Fruit fly (Drosophila melanogaster): ENCODE data around the gene CG17568.

CG17568 gene

DNA sequence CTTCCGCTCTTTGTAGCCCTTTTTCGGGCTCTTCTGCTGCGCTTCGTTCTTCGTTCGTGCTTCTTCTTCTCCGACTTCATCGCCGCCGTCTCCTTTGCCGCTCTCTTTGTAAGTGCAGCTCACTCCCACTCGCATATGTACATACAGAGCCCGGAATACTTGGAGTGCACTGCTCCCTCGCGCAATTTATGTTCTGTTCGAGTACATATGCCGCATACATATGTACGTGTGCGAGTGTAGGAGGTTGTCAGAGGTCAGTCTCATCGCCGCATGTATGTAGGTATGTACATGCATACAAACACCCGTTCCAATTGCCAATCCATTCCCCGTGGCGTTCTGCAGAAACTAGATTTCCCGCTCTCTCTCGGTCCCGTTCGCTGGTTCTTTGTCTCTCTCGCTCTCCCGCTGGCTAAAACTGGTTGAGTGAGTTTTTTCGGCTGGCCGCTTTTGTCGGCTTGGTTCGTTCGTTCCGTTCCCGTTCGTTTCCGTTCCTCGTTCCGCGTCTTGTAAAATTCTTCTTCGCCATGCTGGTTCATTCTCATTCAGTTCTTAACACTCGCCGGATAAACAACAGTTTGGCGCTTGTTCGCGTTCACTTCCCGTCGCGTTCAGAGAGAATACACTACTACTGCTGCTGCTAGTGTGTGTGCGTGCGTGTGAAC is 23.4 kb downstream of the CG17568 start (continued):
- TF ChIP-seq chif (GFP tag; optimal IDR thresholded peaks at IDR 0.05) (peak in 1 of 2 experiments; percentile 25), fd96Cb (tag; optimal IDR thresholded peaks at IDR 0.05) (no peak), unpg (GFP tag; optimal IDR thresholded peaks at IDR 0.05) (peak; percentile 38), zen (tag; optimal IDR thresholded peaks at IDR 0.05) (no peak), GATAe (GFP tag; conservative IDR thresholded peaks at IDR 0.05) (no peak), HmgZ (tag; optimal IDR thresholded peaks at IDR 0.05) (peak; percentile 55), Ets97D (GFP tag; optimal IDR thresholded peaks at IDR 0.05) (no peak), dm (GFP tag; optimal IDR thresholded peaks at IDR 0.05) (peak; percentile 83), BtbVII (GFP tag; optimal IDR thresholded peaks at IDR 0.05) (peak; percentile 44), CG12155 (GFP tag; optimal IDR thresholded peaks at IDR 0.05) (peak; percentile 60), NfI (GFP tag; optimal IDR thresholded peaks at IDR 0.05) (peak; percentile 49), ap (GFP tag; IDR thresholded peaks at IDR 0.05) (no peak), CG6813 (GFP tag; optimal IDR thresholded peaks at IDR 0.05) (no peak), CG8359 (GFP tag; optimal IDR thresholded peaks at IDR 0.05; ENCODE audit: borderline replicate concordance) (no peak), Hand (GFP tag; optimal IDR thresholded peaks at IDR 0.05) (peak; percentile 71), CG1832 (GFP tag; optimal IDR thresholded peaks at IDR 0.05) (peak; percentile 83), cad (GFP tag; optimal IDR thresholded peaks at IDR 0.05) (peak; percentile 36), fd64A (GFP tag; optimal IDR thresholded peaks at IDR 0.05) (no peak), dmrt11E (tag; optimal IDR thresholded peaks at IDR 0.05) (peak; percentile 15), CG34376 (GFP tag; optimal IDR thresholded peaks at IDR 0.05) (peak; percentile 85), CG8290 (GFP tag; optimal IDR thresholded peaks at IDR 0.05) (peak; percentile 32), CG8290 (tag; optimal IDR thresholded peaks at IDR 0.05) (peak; percentile 48 to 78), br (optimal IDR thresholded peaks at IDR 0.05) (no peak), CG13624 (GFP tag; optimal IDR thresholded peaks at IDR 0.05) (no peak), ci (GFP tag; IDR thresholded peaks at IDR 0.05) (no peak), luna (GFP tag; optimal IDR thresholded peaks at IDR 0.05) (no peak), dan (GFP tag; IDR thresholded peaks at IDR 0.05) (no peak), C15 (GFP tag; IDR thresholded peaks at IDR 0.05) (no peak), CG11456 (GFP tag; IDR thresholded peaks at IDR 0.05) (peak; percentile 28; the same call in 1 of the 3 replicates), fu2 (GFP tag; optimal IDR thresholded peaks at IDR 0.05) (no peak), insv (GFP tag; optimal IDR thresholded peaks at IDR 0.05) (peak in 1 of 2 experiments; percentile 64), twi (tag; optimal IDR thresholded peaks at IDR 0.05) (peak; percentile 39), bbx (GFP tag; IDR thresholded peaks at IDR 0.05; ENCODE audit: partially characterized antibody) (peak; percentile 54), CrebB (tag; optimal IDR thresholded peaks at IDR 0.05) (peak; percentile 23), sc (optimal IDR thresholded peaks at IDR 0.05) (no peak), sc (GFP tag; optimal IDR thresholded peaks at IDR 0.05) (no peak), knrl (GFP tag; IDR thresholded peaks at IDR 0.05; ENCODE audit: partially characterized antibody) (no peak; the same call in 2 of the 3 replicates), Atf3 (GFP tag; optimal IDR thresholded peaks at IDR 0.05) (no peak), bowl (GFP tag; IDR thresholded peaks at IDR 0.05) (no peak), CG6654 (GFP tag; optimal IDR thresholded peaks at IDR 0.05) (no peak), abd-A (tag; optimal IDR thresholded peaks at IDR 0.05) (peak; percentile 70), Side (GFP tag; optimal IDR thresholded peaks at IDR 0.05) (no peak), Ssrp (tag; optimal IDR thresholded peaks at IDR 0.05) (no peak), CG12299 (tag; optimal IDR thresholded peaks at IDR 0.05) (peak; percentile 46), CG12071 (GFP tag; optimal IDR thresholded peaks at IDR 0.05) (peak; percentile 53), ac (GFP tag; optimal IDR thresholded peaks at IDR 0.05) (no peak), CG16863 (GFP tag; optimal IDR thresholded peaks at IDR 0.05) (no peak), CG15601 (tag; optimal IDR thresholded peaks at IDR 0.05) (peak; percentile 5), CG17912 (GFP tag; optimal IDR thresholded peaks at IDR 0.05) (peak; percentile 65), en (GFP tag; optimal IDR thresholded peaks at IDR 0.05) (no peak), CG10267 (tag; optimal IDR thresholded peaks at IDR 0.05) (peak; percentile 22)
